Fruit fly (Drosophila melanogaster) whole organism, embryonic: ENCODE results near the gene CG33723.

ENCODE experiments used
- B-H2 ChIP-seq: fragments of 200-800 bp; sonication (Bioruptor generic); optimal IDR thresholded peaks from 2 replicates; lab custom pipeline; 2018; ENCODE audit warnings: missing biosample characterization, mild to moderate bottlenecking, missing genetic modification characterization
- Bdp1 ChIP-seq: fragments of 200-800 bp; sonication (Bioruptor generic); optimal IDR thresholded peaks from 3 replicates; lab custom pipeline; 2016; ENCODE audit warnings: missing biosample characterization, missing genetic modification characterization
- Blimp-1 ChIP-seq: fragments of 200-800 bp; sonication (Bioruptor generic); optimal IDR thresholded peaks from 3 replicates; lab custom pipeline; 2018; ENCODE audit warnings: missing biosample characterization, missing genetic modification characterization, mild to moderate bottlenecking, moderate library complexity, missing genetic modification reagents
- Bteb2 ChIP-seq: fragments of 200-800 bp; sonication (Bioruptor generic); optimal IDR thresholded peaks from 2 replicates; lab custom pipeline; 2016; ENCODE audit warnings: missing biosample characterization, missing genetic modification characterization
- CG10431 ChIP-seq: fragments of 200-800 bp; sonication (Bioruptor generic); optimal IDR thresholded peaks from 3 replicates; lab custom pipeline; 2018; ENCODE audit warnings: missing biosample characterization, mild to moderate bottlenecking, missing genetic modification characterization
- CG10462 ChIP-seq: fragments of 200-800 bp; sonication (Bioruptor generic); optimal IDR thresholded peaks from 2 replicates; lab custom pipeline; 2016; ENCODE audit warnings: missing biosample characterization, missing genetic modification characterization
- CG10543 ChIP-seq: fragments of 200-800 bp; sonication (Bioruptor generic); optimal IDR thresholded peaks from 3 replicates; lab custom pipeline; 2017; ENCODE audit warnings: missing biosample characterization, mild to moderate bottlenecking, missing genetic modification characterization, moderate library complexity
- CG10565 ChIP-seq: fragments of 200-800 bp; sonication (Bioruptor generic); optimal IDR thresholded peaks from 3 replicates; lab custom pipeline; 2016; ENCODE audit warnings: missing biosample characterization, mild to moderate bottlenecking, missing genetic modification characterization
- CG10654 ChIP-seq: fragments of 200-800 bp; sonication (Bioruptor generic); optimal IDR thresholded peaks from 2 replicates; lab custom pipeline; 2016; ENCODE audit warnings: missing biosample characterization, missing genetic modification characterization
- CG11093 ChIP-seq: fragments of 200-800 bp; sonication (Bioruptor generic); IDR thresholded peaks from 3 replicates; pipeline ENCODE4 v1.3.6; 2022; ENCODE audit warnings: missing biosample characterization, missing genetic modification characterization
- CG11456 ChIP-seq: fragments of 200-800 bp; sonication (Bioruptor generic); IDR thresholded peaks from 3 replicates; pipeline ENCODE4 v1.3.6; 2022; ENCODE audit warnings: missing biosample characterization, missing genetic modification characterization
- CG11560 ChIP-seq: fragments of 200-800 bp; sonication (Bioruptor generic); IDR thresholded peaks from 3 replicates; pipeline ENCODE4 v1.3.6; 2022; ENCODE audit warnings: missing biosample characterization, missing genetic modification characterization
- CG1233 ChIP-seq: fragments of 200-800 bp; sonication (Bioruptor generic); optimal IDR thresholded peaks from 4 replicates; lab custom pipeline; 2018; ENCODE audit warnings: missing biosample characterization, mild to moderate bottlenecking, missing genetic modification characterization
- CG12744 ChIP-seq: fragments of 200-800 bp; sonication (Bioruptor generic); optimal IDR thresholded peaks from 2 replicates; lab custom pipeline; 2016; ENCODE audit warnings: missing biosample characterization, missing genetic modification characterization
- CG15073 ChIP-seq: fragments of 200-800 bp; sonication (Bioruptor generic); optimal IDR thresholded peaks from 2 replicates; lab custom pipeline; 2016; ENCODE audit warnings: missing biosample characterization, missing genetic modification characterization
- CG16863 ChIP-seq: fragments of 200-800 bp; sonication (Bioruptor generic); optimal IDR thresholded peaks from 3 replicates; lab custom pipeline; 2016; ENCODE audit warnings: missing biosample characterization, missing genetic modification characterization
- CG2889 ChIP-seq: fragments of 200-800 bp; sonication (Bioruptor generic); IDR thresholded peaks from 3 replicates; pipeline ENCODE4 v1.3.6; 2022; ENCODE audit warnings: missing biosample characterization, missing genetic modification characterization
- CG30403 ChIP-seq: fragments of 200-800 bp; sonication (Bioruptor generic); optimal IDR thresholded peaks from 3 replicates; lab custom pipeline; 2016; ENCODE audit warnings: missing biosample characterization, missing genetic modification characterization
- CG30431 ChIP-seq: fragments of 200-800 bp; sonication (Bioruptor generic); optimal IDR thresholded peaks from 2 replicates; lab custom pipeline; 2017; ENCODE audit warnings: missing biosample characterization, missing genetic modification characterization
- CG3847 ChIP-seq: fragments of 200-800 bp; sonication (Bioruptor generic); IDR thresholded peaks from 2 replicates; pipeline ENCODE4 v1.3.6; 2022; ENCODE audit warnings: missing biosample characterization, missing genetic modification characterization
- CG4328 ChIP-seq: fragments of 200-800 bp; sonication (Bioruptor generic); optimal IDR thresholded peaks from 3 replicates; lab custom pipeline; 2017; ENCODE audit warnings: missing biosample characterization, missing genetic modification reagents, missing genetic modification characterization
- CG4404 ChIP-seq: fragments of 200-800 bp; sonication (Bioruptor generic); IDR thresholded peaks from 2 replicates; pipeline ENCODE4 v1.3.6; 2022; ENCODE audit warnings: missing biosample characterization, missing genetic modification characterization
- CG9797 ChIP-seq: fragments of 200-800 bp; sonication (Bioruptor generic); optimal IDR thresholded peaks from 3 replicates; lab custom pipeline; 2018; ENCODE audit warnings: missing biosample characterization, mild to moderate bottlenecking, missing genetic modification characterization
- CoRest ChIP-seq: fragments of 200-800 bp; sonication (Bioruptor generic); optimal IDR thresholded peaks from 3 replicates; lab custom pipeline; 2018; ENCODE audit warnings: missing biosample characterization, mild to moderate bottlenecking, missing genetic modification characterization, moderate library complexity
- Doc3 ChIP-seq: fragments of 200-800 bp; sonication (Bioruptor generic); IDR thresholded peaks from 3 replicates; pipeline ENCODE4 v1.3.6; 2022; ENCODE audit warnings: missing biosample characterization, missing genetic modification characterization; ENCODE audit not compliant: partially characterized antibody
- Ets65A ChIP-seq: fragments of 200-800 bp; sonication (Bioruptor generic); peaks from one replicate; lab custom pipeline; 2016; ENCODE audit warnings: missing biosample characterization, missing genetic modification characterization
- H15 ChIP-seq: fragments of 200-800 bp; sonication (Bioruptor generic); IDR thresholded peaks from 3 replicates; pipeline ENCODE4 v1.3.6; 2022; ENCODE audit warnings: missing biosample characterization, missing genetic modification characterization
- Jarid2 ChIP-seq: fragments of 200-800 bp; sonication (Bioruptor generic); optimal IDR thresholded peaks from 3 replicates; lab custom pipeline; 2017; ENCODE audit warnings: mild to moderate bottlenecking, missing biosample characterization, missing genetic modification reagents, missing genetic modification characterization
- Six4 ChIP-seq: fragments of 200-800 bp; sonication (Bioruptor generic); optimal IDR thresholded peaks from 2 replicates; lab custom pipeline; 2016; ENCODE audit warnings: missing biosample characterization, missing genetic modification characterization
- Sox100B ChIP-seq: fragments of 200-800 bp; sonication (Bioruptor generic); optimal IDR thresholded peaks from 3 replicates; lab custom pipeline; 2018; ENCODE audit warnings: missing biosample characterization, mild to moderate bottlenecking, missing genetic modification characterization
- Spps ChIP-seq: fragments of 200-800 bp; sonication (Bioruptor generic); optimal IDR thresholded peaks from 2 replicates; lab custom pipeline; 2018; ENCODE audit warnings: missing biosample characterization, mild to moderate bottlenecking, missing genetic modification characterization
- ab ChIP-seq: fragments of 200-800 bp; sonication (Bioruptor generic); optimal IDR thresholded peaks from 2 replicates; lab custom pipeline; 2016; ENCODE audit warnings: missing biosample characterization, missing genetic modification characterization
- al ChIP-seq: fragments of 200-800 bp; sonication (Bioruptor generic); IDR thresholded peaks from 2 replicates; pipeline ENCODE4 v1.3.6; 2022; ENCODE audit warnings: missing biosample characterization, missing genetic modification characterization
- crp ChIP-seq, 2 experiments: fragments of 200-800 bp; sonication (Bioruptor generic); optimal IDR thresholded peaks; 2 replicates in 1 of 2; 3 replicates in 1 of 2; lab custom pipeline; 2017; ENCODE audit warnings: missing biosample characterization in 2 of 2, missing genetic modification characterization in 2 of 2, mild to moderate bottlenecking in 1 of 2, moderate library complexity in 1 of 2
- dan ChIP-seq: fragments of 200-800 bp; sonication (Bioruptor generic); IDR thresholded peaks from 2 replicates; pipeline ENCODE4 v1.3.6; 2022; ENCODE audit warnings: missing biosample characterization, missing genetic modification characterization
- dpn ChIP-seq, 2 experiments: fragments of 200-800 bp; sonication (Bioruptor generic); optimal IDR thresholded peaks; 3 replicates each; lab custom pipeline; 2016; ENCODE audit warnings: missing biosample characterization in 2 of 2, missing genetic modification characterization in 2 of 2
- en ChIP-seq: fragments of 200-800 bp; sonication (Bioruptor generic); optimal IDR thresholded peaks from 2 replicates; lab custom pipeline; 2016; ENCODE audit warnings: missing biosample characterization, missing genetic modification characterization
- eve ChIP-seq, 2 experiments: fragments of >200 bp; optimal IDR thresholded peaks; 2 replicates each; lab custom pipeline; 2017; ENCODE audit warnings: missing biosample characterization in 2 of 2, missing genetic modification characterization in 2 of 2
- ewg ChIP-seq: fragments of 200-800 bp; sonication (Bioruptor generic); optimal IDR thresholded peaks from 3 replicates; lab custom pipeline; 2017; ENCODE audit warnings: mild to moderate bottlenecking, missing biosample characterization, missing genetic modification reagents, missing genetic modification characterization
- fd102C ChIP-seq: fragments of 200-800 bp; sonication (Bioruptor generic); optimal IDR thresholded peaks from 2 replicates; lab custom pipeline; 2018; ENCODE audit warnings: missing biosample characterization, mild to moderate bottlenecking, missing genetic modification characterization, moderate library complexity
- fu2 ChIP-seq: fragments of 200-800 bp; sonication (Bioruptor generic); optimal IDR thresholded peaks from 2 replicates; lab custom pipeline; 2016; ENCODE audit warnings: missing biosample characterization, missing genetic modification characterization
- gem ChIP-seq: fragments of 200-800 bp; sonication (Bioruptor generic); optimal IDR thresholded peaks from 2 replicates; lab custom pipeline; 2019; ENCODE audit warnings: missing biosample characterization, mild to moderate bottlenecking, missing genetic modification characterization, moderate library complexity
- grau ChIP-seq: fragments of 200-800 bp; optimal IDR thresholded peaks from 3 replicates; lab custom pipeline; 2019; ENCODE audit warnings: missing biosample characterization, mild to moderate bottlenecking, missing genetic modification characterization, moderate library complexity
- lilli ChIP-seq: fragments of 200-800 bp; sonication (Bioruptor generic); optimal IDR thresholded peaks from 3 replicates; lab custom pipeline; 2016; ENCODE audit warnings: missing biosample characterization, missing genetic modification characterization
- nmo ChIP-seq: fragments of 200-800 bp; sonication (Bioruptor generic); optimal IDR thresholded peaks from 2 replicates; lab custom pipeline; 2018; ENCODE audit warnings: missing biosample characterization, mild to moderate bottlenecking, missing genetic modification characterization, moderate library complexity
- p53 ChIP-seq: fragments of 200-800 bp; sonication (Bioruptor generic); optimal IDR thresholded peaks from 2 replicates; lab custom pipeline; 2016; ENCODE audit warnings: missing biosample characterization, missing genetic modification characterization
- peb ChIP-seq: fragments of 200-800 bp; sonication (Bioruptor generic); IDR thresholded peaks from 2 replicates; pipeline ENCODE4 v1.3.6; 2022; ENCODE audit warnings: missing biosample characterization, missing genetic modification characterization
- sr ChIP-seq: fragments of 200-800 bp; sonication (Bioruptor generic); IDR thresholded peaks from 3 replicates; pipeline ENCODE4 v1.3.6; 2022; ENCODE audit warnings: missing biosample characterization, missing genetic modification characterization
- zen ChIP-seq: fragments of 200-800 bp; sonication (Bioruptor generic); optimal IDR thresholded peaks from 3 replicates; lab custom pipeline; 2018; ENCODE audit warnings: missing biosample characterization, mild to moderate bottlenecking, missing genetic modification characterization, moderate library complexity
- zfh1 ChIP-seq: fragments of 200-800 bp; sonication (Bioruptor generic); IDR thresholded peaks from 3 replicates; pipeline ENCODE4 v1.3.6; 2022; ENCODE audit warnings: missing biosample characterization, missing genetic modification characterization

Gene CG33723

dm6 chr2L:9449257-9449972, 8.9 kb upstream of the CG33723 start (continued):
- TF ChIP-seq en (GFP tag; lab: Kevin White, UChicago) (peak; percentile 50), sr (peak; percentile 36; the same call in 2 of the 3 replicates), CG12744 (peak; percentile 74), H15 (peak; percentile 92), CG1233 (peak; percentile 95), CG10543 (GFP tag; lab: Kevin White, UChicago) (peak; percentile 97), CG4404 (GFP tag; lab: Robert Waterston, UW) (peak; percentile 98), crp (GFP tag; optimal IDR thresholded peaks at IDR 0.05; lab: Kevin White, UChicago) (peak in 1 of 2 experiments; percentile 70), lilli (GFP tag; lab: Kevin White, UChicago) (peak; percentile 90), gem (peak; percentile 97), CG15073 (GFP tag; lab: Kevin White, UChicago) (peak; percentile 56), CG30403 (GFP tag; lab: Kevin White, UChicago) (peak; percentile 96), p53 (GFP tag; lab: Kevin White, UChicago) (no peak), CG3847 (GFP tag; lab: Robert Waterston, UW) (peak; percentile 97), fd102C (GFP tag; lab: Kevin White, UChicago) (peak; percentile 96), ewg (GFP tag; lab: Kevin White, UChicago) (peak; percentile 93), Jarid2 (GFP tag; lab: Kevin White, UChicago) (peak; percentile 94), CG2889 (peak; percentile 91), eve (GFP tag; optimal IDR thresholded peaks at IDR 0.05; lab: Kevin White, UChicago) (peak; percentile 92 to 99), CG11456 (peak; percentile 92), Ets65A (GFP tag; lab: Kevin White, UChicago) (peak; percentile 99), CG10654 (peak; percentile 91), CG10431 (GFP tag; lab: Kevin White, UChicago) (peak; percentile 87), CG10462 (GFP tag; lab: Kevin White, UChicago) (peak; percentile 91), dan (no peak), CoRest (tag; lab: Kevin White, UChicago) (peak; percentile 98), Sox100B (peak; percentile 98), CG11093 (GFP tag; lab: Robert Waterston, UW) (peak; percentile 96), CG9797 (GFP tag; lab: Kevin White, UChicago) (peak; percentile 20), Bdp1 (GFP tag; lab: Kevin White, UChicago) (peak; percentile 74), Blimp-1 (peak; percentile 91), zen (peak; percentile 96), ab (GFP tag; lab: Kevin White, UChicago) (peak; percentile 61), CG30431 (GFP tag; lab: Kevin White, UChicago) (peak; percentile 96), dpn (GFP tag; optimal IDR thresholded peaks at IDR 0.05; lab: Kevin White, UChicago) (peak; percentile 89 to 97), CG11560 (tag; lab: Robert Waterston, UW) (peak; percentile 86), zfh1 (peak; percentile 96), al (GFP tag; lab: Robert Waterston, UW) (peak; percentile 94), Spps (tag; lab: Kevin White, UChicago) (peak; percentile 92), CG16863 (GFP tag; lab: Kevin White, UChicago) (peak; percentile 51), grau (peak; percentile 95), CG4328 (peak; percentile 93), peb (GFP tag; lab: Robert Waterston, UW) (peak; percentile 94), B-H2 (GFP tag; lab: Kevin White, UChicago) (peak; percentile 91), CG10565 (GFP tag; lab: Kevin White, UChicago) (peak; percentile 74), nmo (GFP tag; lab: Kevin White, UChicago) (peak; percentile 97), fu2 (GFP tag; lab: Kevin White, UChicago) (peak; percentile 29), Doc3 (no peak), Six4 (peak; percentile 95), Bteb2 (GFP tag; lab: Kevin White, UChicago) (peak; percentile 58)
